Fruit fly (Drosophila melanogaster): Measurements from ENCODE around the gene Nep7.

The Nep7 gene

dm6 chr3R:27931461-27931860 lies 23.3 kb upstream of the Nep7 start:
- no peak for TF ChIP-seq CG4318 (GFP tag; optimal IDR thresholded peaks at IDR 0.05)
- no peak for TF ChIP-seq CG8319 (GFP tag; optimal IDR thresholded peaks at IDR 0.05)

DNA sequence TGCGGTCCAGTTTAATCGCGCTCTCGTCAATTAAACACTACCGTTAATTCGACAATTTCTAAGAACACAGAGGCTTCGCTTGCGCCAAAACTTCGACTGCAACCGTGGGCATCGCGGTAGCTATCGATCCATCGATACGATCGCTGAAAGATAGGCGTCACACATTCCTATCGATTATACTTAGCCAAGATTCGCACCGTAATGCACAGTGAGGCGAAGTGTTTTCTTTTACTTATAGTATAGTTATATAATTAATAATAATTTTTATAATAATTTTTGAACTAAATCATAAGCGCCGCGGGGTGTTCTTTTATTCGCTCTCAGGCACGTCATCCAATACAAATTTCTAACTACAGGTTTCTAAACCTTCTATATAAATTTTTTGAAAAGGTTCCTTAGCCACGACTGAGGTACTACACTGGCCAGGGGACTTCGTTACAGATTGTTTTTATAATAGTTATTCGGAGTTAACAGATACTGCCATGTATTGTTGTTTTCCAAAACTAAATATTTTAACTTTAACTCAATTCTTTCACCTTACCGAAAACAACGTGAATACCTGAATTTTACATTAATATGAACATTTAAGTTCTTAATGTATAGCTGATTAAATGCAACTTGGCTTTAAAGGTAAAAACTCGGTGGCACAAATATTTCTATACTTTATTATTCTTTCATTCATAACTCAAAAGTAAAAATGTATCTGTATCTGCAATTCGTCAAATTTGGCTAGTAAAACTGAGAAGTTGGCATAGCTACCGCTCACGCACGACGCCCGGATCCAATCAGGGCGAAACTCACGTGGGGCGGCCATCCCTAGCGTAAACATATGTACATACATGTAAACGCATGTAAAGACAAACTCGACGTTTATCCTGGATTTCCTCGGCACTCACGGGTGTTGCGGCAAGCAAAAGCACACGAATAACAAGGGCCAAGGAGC lies 16.7 kb upstream of the Nep7 start, which contains the start of the genes NSD and BOD1:
NSD (minus strand) TSS at position 102 of the 943 bp plus-strand sequence.
BOD1 (plus strand) TSS at position 494 of the 943 bp plus-strand sequence.
- TF ChIP-seq lz (GFP tag; optimal IDR thresholded peaks at IDR 0.05): peak; percentile 49
- peak; percentile 22 for TF ChIP-seq CG31627 (GFP tag; optimal IDR thresholded peaks at IDR 0.05)
- TF ChIP-seq OdsH (GFP tag; optimal IDR thresholded peaks at IDR 0.05): no peak
- TF ChIP-seq spab (GFP tag; optimal IDR thresholded peaks at IDR 0.05): no peak
- peak; percentile 28; the same call in 1 of the 2 replicates for TF ChIP-seq Gug (GFP tag; IDR thresholded peaks at IDR 0.05)
- no peak for TF ChIP-seq CG8119 (GFP tag; IDR thresholded peaks at IDR 0.05)
- no peak for TF ChIP-seq CG10669 (GFP tag; optimal IDR thresholded peaks at IDR 0.05)
- peak; percentile 29 for TF ChIP-seq Sox15 (GFP tag; optimal IDR thresholded peaks at IDR 0.05)
- no peak for TF ChIP-seq CG8319 (GFP tag; optimal IDR thresholded peaks at IDR 0.05)
- peak; percentile 67 for TF ChIP-seq CG10631 (GFP tag; optimal IDR thresholded peaks at IDR 0.05)
- TF ChIP-seq CG11762 (GFP tag; optimal IDR thresholded peaks at IDR 0.05; ENCODE audit: insufficient read depth): no peak
- TF ChIP-seq CG6163 (GFP tag; IDR thresholded peaks at IDR 0.05): peak; percentile 76
- TF ChIP-seq dac (GFP tag; optimal IDR thresholded peaks at IDR 0.05): no peak
- TF ChIP-seq CG11294 (GFP tag; IDR thresholded peaks at IDR 0.05): peak; percentile 46; the same call in 1 of the 2 replicates
- TF ChIP-seq Sox102F (GFP tag; optimal IDR thresholded peaks at IDR 0.05): no peak
- no peak for TF ChIP-seq Met (GFP tag; optimal IDR thresholded peaks at IDR 0.05)
- TF ChIP-seq salr (GFP tag; optimal IDR thresholded peaks at IDR 0.05): no peak
- TF ChIP-seq Hr4 (GFP tag; optimal IDR thresholded peaks at IDR 0.05): no peak
- no peak for TF ChIP-seq ss (GFP tag; optimal IDR thresholded peaks at IDR 0.05)
- peak; percentile 41 for TF ChIP-seq CG34406 (GFP tag; optimal IDR thresholded peaks at IDR 0.05)
- TF ChIP-seq CG6792 (GFP tag; optimal IDR thresholded peaks at IDR 0.05): peak; percentile 28
- TF ChIP-seq dsx (GFP tag; optimal IDR thresholded peaks at IDR 0.05; ENCODE audit: poor library complexity, severe bottlenecking): no peak
- TF ChIP-seq achi (GFP tag; optimal IDR thresholded peaks at IDR 0.05): no peak
- no peak for TF ChIP-seq Sox14 (GFP tag; optimal IDR thresholded peaks at IDR 0.05)
- no peak for TF ChIP-seq CG6854 (GFP tag; optimal IDR thresholded peaks at IDR 0.05)
- TF ChIP-seq Eip75B (GFP tag; optimal IDR thresholded peaks at IDR 0.05): no peak
- no peak for TF ChIP-seq Blimp-1 (GFP tag; optimal IDR thresholded peaks at IDR 0.05)
- TF ChIP-seq Smox (GFP tag; optimal IDR thresholded peaks at IDR 0.05): no peak
- no peak for TF ChIP-seq net (GFP tag; optimal IDR thresholded peaks at IDR 0.05)
- TF ChIP-seq CG1621 (tag; optimal IDR thresholded peaks at IDR 0.05): no peak
- no peak for TF ChIP-seq CG6276 (GFP tag; optimal IDR thresholded peaks at IDR 0.05)
- TF ChIP-seq CG6808 (GFP tag; optimal IDR thresholded peaks at IDR 0.05): no peak
- no peak for TF ChIP-seq Ets21C (GFP tag; optimal IDR thresholded peaks at IDR 0.05)
- no peak for TF ChIP-seq vri (GFP tag; optimal IDR thresholded peaks at IDR 0.05)
- TF ChIP-seq topi (GFP tag; optimal IDR thresholded peaks at IDR 0.05): peak; percentile 37
- no peak for TF ChIP-seq pdm3 (GFP tag; optimal IDR thresholded peaks at IDR 0.05)
- peak; percentile 6 for TF ChIP-seq Eip93F (GFP tag; optimal IDR thresholded peaks at IDR 0.05)
- no peak for TF ChIP-seq CG7368 (GFP tag; optimal IDR thresholded peaks at IDR 0.05)
- TF ChIP-seq Eip78C (GFP tag): no peak
- TF ChIP-seq svp (GFP tag): peak; percentile 81
- TF ChIP-seq acj6 (GFP tag; optimal IDR thresholded peaks at IDR 0.05): no peak
- TF ChIP-seq CG32006 (GFP tag; optimal IDR thresholded peaks at IDR 0.05): peak; percentile 61
- peak; percentile 17 for TF ChIP-seq CG11902 (GFP tag; optimal IDR thresholded peaks at IDR 0.05)
- TF ChIP-seq Hr38 (GFP tag; optimal IDR thresholded peaks at IDR 0.05): no peak
- no peak for TF ChIP-seq CG16779 (tag; optimal IDR thresholded peaks at IDR 0.05)
- peak; percentile 48 for TF ChIP-seq esn (GFP tag; optimal IDR thresholded peaks at IDR 0.05)
- TF ChIP-seq fd59A (GFP tag; optimal IDR thresholded peaks at IDR 0.05): no peak

All from whole organism, prepupa.